Worm (Caenorhabditis elegans): ENCODE measurements around the gene F56C4.4.

- no peak for TF ChIP-seq ama-1 (optimal IDR thresholded peaks at IDR 0.05)
- no peak for TF ChIP-seq scrt-1 (GFP tag; IDR thresholded peaks at IDR 0.05)
- TF ChIP-seq sea-1 (GFP tag; conservative IDR thresholded peaks at IDR 0.05), result no peak
- TF ChIP-seq F13C5.2 (tag; optimal IDR thresholded peaks at IDR 0.05), result no peak
- no peak for TF ChIP-seq tra-4 (tag; optimal IDR thresholded peaks at IDR 0.05)
- TF ChIP-seq ceh-13 (GFP tag; optimal IDR thresholded peaks at IDR 0.05), result no peak
- TF ChIP-seq ceh-36 (tag; optimal IDR thresholded peaks at IDR 0.05), result no peak
- no peak for TF ChIP-seq ets-7 (tag; optimal IDR thresholded peaks at IDR 0.05)
- TF ChIP-seq hmbx-1 (tag; optimal IDR thresholded peaks at IDR 0.05), result no peak
- TF ChIP-seq pes-1 (GFP tag; IDR thresholded peaks at IDR 0.05), result no peak
- TF ChIP-seq tbx-11 (GFP tag; IDR thresholded peaks at IDR 0.05), result no peak
- no peak for TF ChIP-seq tbx-37 (GFP tag; conservative IDR thresholded peaks at IDR 0.05)
- TF ChIP-seq flt-1 (GFP tag; IDR thresholded peaks at IDR 0.05), result no peak
- TF ChIP-seq hnd-1 (tag; optimal IDR thresholded peaks at IDR 0.05), result no peak
Observed at ce11 chrIV:10612281-10612680, 18.8 kb downstream of the F56C4.4 start.
